Worm (Caenorhabditis elegans): ENCODE data around the gene F54D1.1.

F54D1.1 gene

ce11 chrIV:11298154-11299086 is 36.8 kb downstream of the F54D1.1 start, which contains the start of the genes B0035.15 and dnj-1 (continued):
- TF ChIP-seq blmp-1 (tag; optimal IDR thresholded peaks at IDR 0.05) (peak; percentile 89), unc-30 (tag; optimal IDR thresholded peaks at IDR 0.05) (no peak), ets-5 (GFP tag; IDR thresholded peaks at IDR 0.05) (no peak)

- TF ChIP-seq zag-1 (tag; optimal IDR thresholded peaks at IDR 0.05): no peak
- no peak for TF ChIP-seq nhr-20 (tag; optimal IDR thresholded peaks at IDR 0.05)
- no peak for TF ChIP-seq hlh-4 (tag; optimal IDR thresholded peaks at IDR 0.05)
- peak; percentile 55 for TF ChIP-seq dsc-1 (tag; optimal IDR thresholded peaks at IDR 0.05)
- TF ChIP-seq fos-1 (tag; optimal IDR thresholded peaks at IDR 0.05): no peak
- TF ChIP-seq ztf-11 (tag; optimal IDR thresholded peaks at IDR 0.05): no peak
- no peak for TF ChIP-seq F16B12.6 (tag; optimal IDR thresholded peaks at IDR 0.05)
- TF ChIP-seq Y116A8C.19 (tag; optimal IDR thresholded peaks at IDR 0.05; ENCODE audit: borderline replicate concordance): no peak
- TF ChIP-seq unc-62 (GFP tag; optimal IDR thresholded peaks at IDR 0.05): no peak
- no peak for TF ChIP-seq irx-1 (tag; optimal IDR thresholded peaks at IDR 0.05)
- no peak for TF ChIP-seq efl-1 (optimal IDR thresholded peaks at IDR 0.05)
- peak in 1 of 2 experiments; percentile 67 for TF ChIP-seq efl-1 (GFP tag; optimal IDR thresholded peaks at IDR 0.05 in 1 of 2)
- no peak for TF ChIP-seq ces-1 (GFP tag; optimal IDR thresholded peaks at IDR 0.05)
- no peak for TF ChIP-seq ceh-82 (tag; optimal IDR thresholded peaks at IDR 0.05)
- no peak for TF ChIP-seq ets-5 (GFP tag; IDR thresholded peaks at IDR 0.05)
- no peak for TF ChIP-seq tbx-2 (tag; optimal IDR thresholded peaks at IDR 0.05)
- no peak for TF ChIP-seq swsn-7 (tag; optimal IDR thresholded peaks at IDR 0.05)
- TF ChIP-seq rnt-1 (tag; optimal IDR thresholded peaks at IDR 0.05): no peak
- TF ChIP-seq ama-1 (optimal IDR thresholded peaks at IDR 0.05): no peak
These were observed 43.3 kb downstream of the F54D1.1 start for ce11 chrIV:11304970-11305369.

DNA sequence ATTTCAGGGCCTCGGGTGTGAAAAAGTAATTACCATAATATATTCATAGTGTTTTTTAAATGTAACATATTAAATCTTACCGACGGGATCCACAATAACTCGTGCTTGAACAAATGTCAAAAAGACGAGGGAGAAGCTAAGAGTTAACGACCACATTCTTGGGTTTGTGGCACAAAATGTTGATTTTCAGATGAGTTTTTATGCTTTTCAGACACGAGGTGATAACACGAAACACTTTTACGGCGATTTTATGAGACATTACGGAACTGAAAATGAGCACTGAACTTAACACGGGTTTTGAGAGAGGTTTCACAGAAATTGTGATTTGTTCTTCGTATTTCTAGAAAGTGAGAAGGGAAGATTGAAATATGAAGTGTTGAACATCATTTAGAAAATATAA is 44.9 kb downstream of the F54D1.1 start, which contains the start of gene B0035.13:
Gene B0035.13, minus strand, starts transcription at position 173 of the 400 bp plus-strand sequence.
- no peak for TF ChIP-seq C16A3.4 (tag; optimal IDR thresholded peaks at IDR 0.05)
- no peak for TF ChIP-seq ztf-4 (tag; optimal IDR thresholded peaks at IDR 0.05)
- no peak for TF ChIP-seq nhr-20 (tag; optimal IDR thresholded peaks at IDR 0.05)
- TF ChIP-seq zip-4 (GFP tag; optimal IDR thresholded peaks at IDR 0.05): no peak
- TF ChIP-seq elt-2 (tag; optimal IDR thresholded peaks at IDR 0.05): peak; percentile 42
- no peak for TF ChIP-seq mab-9 (GFP tag; IDR thresholded peaks at IDR 0.05)
- no peak for TF ChIP-seq efl-1 (optimal IDR thresholded peaks at IDR 0.05)
- TF ChIP-seq efl-1 (GFP tag; optimal IDR thresholded peaks at IDR 0.05 in 1 of 2): peak in 1 of 2 experiments; percentile 19
- no peak for TF ChIP-seq aly-2 (tag; optimal IDR thresholded peaks at IDR 0.05)
- TF ChIP-seq lsy-2 (tag; optimal IDR thresholded peaks at IDR 0.05): no peak

DNA sequence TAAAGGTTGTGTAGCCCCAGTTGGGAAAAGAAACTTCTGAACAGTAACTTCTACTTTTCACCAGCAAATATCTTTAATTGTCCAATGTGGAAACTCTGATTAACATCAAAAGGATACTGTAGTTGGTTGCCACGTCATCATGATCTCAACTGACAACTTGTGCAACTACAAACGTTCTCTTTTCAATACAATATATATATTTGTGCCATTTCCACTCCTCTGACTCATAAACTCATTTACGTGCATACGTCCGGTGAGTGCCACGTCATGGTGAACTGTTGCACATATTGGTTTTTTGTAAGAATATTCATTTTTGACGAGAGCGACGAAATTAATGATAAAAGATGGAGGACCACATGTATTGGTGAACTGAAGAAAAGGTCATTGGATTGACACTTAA is 46.1 kb downstream of the F54D1.1 start:
- no peak for TF ChIP-seq unc-98 (GFP tag; IDR thresholded peaks at IDR 0.05)
- no peak for TF ChIP-seq ceh-90 (tag; optimal IDR thresholded peaks at IDR 0.05)
- TF ChIP-seq vab-15 (tag; optimal IDR thresholded peaks at IDR 0.05): no peak
- no peak for TF ChIP-seq nhr-237 (tag; optimal IDR thresholded peaks at IDR 0.05)
- no peak for TF ChIP-seq tbx-2 (tag; optimal IDR thresholded peaks at IDR 0.05)
- TF ChIP-seq swsn-7 (tag; optimal IDR thresholded peaks at IDR 0.05): no peak
- no peak for TF ChIP-seq mef-2 (tag; optimal IDR thresholded peaks at IDR 0.05)
- TF ChIP-seq nhr-20 (tag; optimal IDR thresholded peaks at IDR 0.05): no peak
- TF ChIP-seq nhr-84 (tag; optimal IDR thresholded peaks at IDR 0.05): no peak

DNA sequence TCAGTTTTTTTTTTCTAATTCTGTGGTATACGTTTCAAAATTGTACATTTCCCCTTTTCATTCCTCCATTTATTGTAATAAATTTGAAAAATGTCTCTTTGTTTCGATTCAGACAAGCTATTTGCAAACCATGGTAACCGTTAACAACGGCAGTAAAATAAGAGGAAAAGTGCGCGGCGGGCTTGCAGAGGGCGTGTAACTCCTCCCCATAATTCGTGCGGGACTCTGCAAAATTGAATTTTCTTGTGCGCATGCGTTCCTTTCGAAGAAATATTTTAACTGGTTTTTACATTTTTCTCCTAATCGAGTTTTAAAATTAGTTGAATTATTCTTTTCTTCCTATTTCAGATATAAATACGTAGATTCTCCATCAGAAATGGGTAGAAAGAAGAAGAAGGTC is 49.0 kb downstream of the F54D1.1 start, which contains the start of gene znf-207:
Gene znf-207, plus strand, starts transcription at position 349 of the 400 bp plus-strand sequence.
- no peak for TF ChIP-seq unc-62 (GFP tag; optimal IDR thresholded peaks at IDR 0.05)
- TF ChIP-seq skn-1 (tag; optimal IDR thresholded peaks at IDR 0.05): peak; percentile 41
- peak; percentile 53 for TF ChIP-seq snu-23 (GFP tag; optimal IDR thresholded peaks at IDR 0.05)
- TF ChIP-seq lin-35 (GFP tag; optimal IDR thresholded peaks at IDR 0.05): peak; percentile 13 to 48
- TF ChIP-seq jun-1 (tag; optimal IDR thresholded peaks at IDR 0.05): no peak
- TF ChIP-seq swsn-7 (tag; optimal IDR thresholded peaks at IDR 0.05): peak; percentile 30
- TF ChIP-seq fkh-8 (tag; optimal IDR thresholded peaks at IDR 0.05): peak; percentile 41
- peak; percentile 39 for TF ChIP-seq efl-1 (optimal IDR thresholded peaks at IDR 0.05)
- TF ChIP-seq efl-1 (GFP tag; optimal IDR thresholded peaks at IDR 0.05 in 1 of 2): peak in 1 of 2 experiments; percentile 91
- TF ChIP-seq blmp-1 (tag; optimal IDR thresholded peaks at IDR 0.05): peak; percentile 20
- TF ChIP-seq egl-13 (tag; optimal IDR thresholded peaks at IDR 0.05): no peak
- peak; percentile 3 to 56 for TF ChIP-seq lsy-2 (tag; optimal IDR thresholded peaks at IDR 0.05)
- peak; percentile 17 for TF ChIP-seq tbx-2 (tag; optimal IDR thresholded peaks at IDR 0.05)
- no peak for TF ChIP-seq Y116A8C.19 (tag; optimal IDR thresholded peaks at IDR 0.05; ENCODE audit: borderline replicate concordance)
- TF ChIP-seq lin-14 (GFP tag; optimal IDR thresholded peaks at IDR 0.05): peak; percentile 70
- TF ChIP-seq ceh-8 (GFP tag; optimal IDR thresholded peaks at IDR 0.05): no peak
- TF ChIP-seq nhr-85 (tag): peak; percentile 22
- peak; percentile 3 for TF ChIP-seq mep-1 (tag; optimal IDR thresholded peaks at IDR 0.05)

Measured in whole organism, L1 larva.